Worm (Caenorhabditis elegans): ENCODE results near the gene tut-2.

DNA sequence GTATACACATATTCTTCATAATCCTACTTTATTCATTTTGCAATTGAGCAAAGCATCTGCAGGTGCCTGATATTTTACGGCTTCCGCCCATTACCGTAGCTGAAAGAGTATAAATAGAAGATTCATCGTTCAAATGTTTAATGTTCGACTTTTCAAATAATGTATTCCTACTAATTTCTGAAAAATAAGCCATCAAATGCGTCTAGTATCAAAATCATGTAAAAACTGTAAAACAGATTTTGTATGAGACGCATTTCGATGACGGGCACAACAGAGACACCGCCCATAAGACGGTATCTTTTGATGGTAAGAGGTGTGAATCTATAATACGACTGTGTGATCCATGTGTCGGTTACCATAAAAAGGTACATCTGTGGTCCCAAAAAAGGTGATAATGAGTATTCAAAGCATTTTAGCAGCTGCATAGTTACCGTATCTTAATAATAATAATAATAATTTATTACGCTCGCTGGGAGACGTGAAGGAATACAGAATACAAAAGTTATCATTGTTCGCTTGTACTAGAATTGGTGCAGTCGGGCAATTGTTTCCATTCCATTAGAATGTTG, 10.9 kb upstream of the tut-2 start, which contains the start of the genes C32C4.3 and C32C4.16:
- TF ChIP-seq ref-1 (GFP tag; conservative IDR thresholded peaks at IDR 0.05) (no peak), med-1 (GFP tag; optimal IDR thresholded peaks at IDR 0.05; ENCODE audit: insufficient read depth) (no peak)

All from whole organism, midembryonic.